Fruit fly (Drosophila melanogaster) whole organism, embryonic: Measurements from ENCODE around the gene nbs.

Source experiments
- Bdp1 ChIP-seq: fragments of 200-800 bp; sonication (Bioruptor generic); optimal IDR thresholded peaks from 3 replicates; lab custom pipeline; 2016; ENCODE audit warnings: missing biosample characterization, missing genetic modification characterization
- BtbVII ChIP-seq: fragments of 200-800 bp; sonication (Bioruptor generic); optimal IDR thresholded peaks from 3 replicates; lab custom pipeline; 2017; ENCODE audit warnings: missing biosample characterization, mild to moderate bottlenecking, missing genetic modification characterization
- CG1024 ChIP-seq: fragments of 200-800 bp; sonication (Bioruptor generic); IDR thresholded peaks from 2 replicates; pipeline ENCODE4 v1.3.6; 2022; ENCODE audit warnings: missing biosample characterization, missing genetic modification characterization
- CG10267 ChIP-seq: fragments of 200-800 bp; sonication (Bioruptor generic); optimal IDR thresholded peaks from 2 replicates; lab custom pipeline; 2018; ENCODE audit warnings: missing biosample characterization, mild to moderate bottlenecking, missing genetic modification characterization, moderate library complexity
- CG10462 ChIP-seq: fragments of 200-800 bp; sonication (Bioruptor generic); optimal IDR thresholded peaks from 2 replicates; lab custom pipeline; 2016; ENCODE audit warnings: missing biosample characterization, missing genetic modification characterization
- CG10959 ChIP-seq: fragments of 200-800 bp; sonication (Bioruptor generic); IDR thresholded peaks from 2 replicates; pipeline ENCODE4 v1.3.6; 2022; ENCODE audit warnings: missing biosample characterization, missing genetic modification characterization
- CG11247 ChIP-seq: fragments of 200-800 bp; sonication (Bioruptor generic); IDR thresholded peaks from 2 replicates; pipeline ENCODE4 v1.3.6; 2022; ENCODE audit warnings: missing biosample characterization, missing genetic modification characterization
- CG15269 ChIP-seq: fragments of 200-800 bp; sonication (Bioruptor generic); optimal IDR thresholded peaks from 2 replicates; lab custom pipeline; 2018; ENCODE audit warnings: missing biosample characterization, mild to moderate bottlenecking, missing genetic modification characterization, moderate library complexity
- CG15514 ChIP-seq: fragments of 200-800 bp; sonication (Bioruptor generic); optimal IDR thresholded peaks from 3 replicates; lab custom pipeline; 2017; ENCODE audit warnings: missing biosample characterization, missing genetic modification characterization, mild to moderate bottlenecking, moderate library complexity, missing genetic modification reagents
- CG16815 ChIP-seq: fragments of 200-800 bp; sonication (Bioruptor generic); optimal IDR thresholded peaks from 3 replicates; lab custom pipeline; 2017; ENCODE audit warnings: missing biosample characterization, mild to moderate bottlenecking, missing genetic modification characterization
- CG2678 ChIP-seq: fragments of 200-800 bp; sonication (Bioruptor generic); optimal IDR thresholded peaks from 3 replicates; lab custom pipeline; 2019; ENCODE audit warnings: missing biosample characterization, mild to moderate bottlenecking, missing genetic modification characterization, moderate library complexity
- CG30431 ChIP-seq: fragments of 200-800 bp; sonication (Bioruptor generic); optimal IDR thresholded peaks from 2 replicates; lab custom pipeline; 2017; ENCODE audit warnings: missing biosample characterization, missing genetic modification characterization
- CG31224 ChIP-seq: fragments of 200-800 bp; sonication (Bioruptor generic); IDR thresholded peaks from 2 replicates; pipeline ENCODE4 v1.3.6; 2022; ENCODE audit warnings: missing biosample characterization, missing genetic modification characterization
- CG3838 ChIP-seq: fragments of 200-800 bp; sonication (Bioruptor generic); optimal IDR thresholded peaks from 3 replicates; lab custom pipeline; 2016; ENCODE audit warnings: missing biosample characterization, missing genetic modification characterization
- CG4282 ChIP-seq: fragments of 200-800 bp; sonication (Bioruptor generic); optimal IDR thresholded peaks from 2 replicates; lab custom pipeline; 2016; ENCODE audit warnings: missing biosample characterization, missing genetic modification characterization
- CG4328 ChIP-seq: fragments of 200-800 bp; sonication (Bioruptor generic); optimal IDR thresholded peaks from 3 replicates; lab custom pipeline; 2017; ENCODE audit warnings: missing biosample characterization, missing genetic modification reagents, missing genetic modification characterization
- CG4820 ChIP-seq: fragments of 200-800 bp; sonication (Bioruptor generic); optimal IDR thresholded peaks from 3 replicates; lab custom pipeline; 2016; ENCODE audit warnings: missing biosample characterization, missing genetic modification characterization
- CG8281 ChIP-seq: fragments of 200-800 bp; sonication (Bioruptor generic); optimal IDR thresholded peaks from 2 replicates; lab custom pipeline; 2018; ENCODE audit warnings: missing biosample characterization, mild to moderate bottlenecking, missing genetic modification characterization, moderate library complexity
- Camta ChIP-seq: fragments of 200-800 bp; sonication (Bioruptor generic); optimal IDR thresholded peaks from 2 replicates; lab custom pipeline; 2016; ENCODE audit warnings: missing biosample characterization, missing genetic modification characterization
- Ets97D ChIP-seq: fragments of 200-800 bp; sonication (Bioruptor generic); optimal IDR thresholded peaks from 3 replicates; lab custom pipeline; 2016; ENCODE audit warnings: missing biosample characterization, missing genetic modification characterization
- HLH3B ChIP-seq: fragments of 200-800 bp; sonication (Bioruptor generic); IDR thresholded peaks from 2 replicates; pipeline ENCODE4 v1.3.6; 2022; ENCODE audit warnings: missing biosample characterization, missing genetic modification characterization
- Lpt ChIP-seq: fragments of >200 bp; optimal IDR thresholded peaks from 2 replicates; lab custom pipeline; 2018; ENCODE audit warnings: missing biosample characterization, missing genetic modification characterization
- Max ChIP-seq: fragments of 200-800 bp; sonication (Bioruptor generic); optimal IDR thresholded peaks from 2 replicates; lab custom pipeline; 2016; ENCODE audit warnings: missing biosample characterization, mild to moderate bottlenecking, missing genetic modification characterization
- Myb ChIP-seq: fragments of 200-800 bp; sonication (Bioruptor generic); optimal IDR thresholded peaks from 2 replicates; lab custom pipeline; 2016; ENCODE audit warnings: missing biosample characterization, missing genetic modification characterization
- NC2β ChIP-seq: fragments of 200-800 bp; sonication (Bioruptor generic); optimal IDR thresholded peaks from 2 replicates; lab custom pipeline; 2016; ENCODE audit warnings: missing biosample characterization, missing genetic modification characterization
- Nf-YA ChIP-seq: fragments of 200-800 bp; sonication (Bioruptor generic); IDR thresholded peaks from 2 replicates; pipeline ENCODE4 v1.3.6; 2022; ENCODE audit warnings: missing biosample characterization, missing genetic modification characterization
- Poxn ChIP-seq: fragments of 200-800 bp; sonication (Bioruptor generic); IDR thresholded peaks from 2 replicates; pipeline ENCODE4 v1.3.6; 2022; ENCODE audit warnings: missing biosample characterization, missing genetic modification characterization
- Ravus ChIP-seq: fragments of 200-800 bp; sonication (Bioruptor generic); IDR thresholded peaks from 2 replicates; pipeline ENCODE4 v1.3.6; 2022; ENCODE audit warnings: missing biosample characterization, missing genetic modification characterization
- Ssrp ChIP-seq: fragments of 200-800 bp; sonication (Bioruptor generic); optimal IDR thresholded peaks from 2 replicates; lab custom pipeline; 2018; ENCODE audit warnings: missing biosample characterization, mild to moderate bottlenecking, missing genetic modification characterization, moderate library complexity
- YL-1 ChIP-seq: fragments of 200-800 bp; sonication (Bioruptor generic); optimal IDR thresholded peaks from 3 replicates; lab custom pipeline; 2017; ENCODE audit warnings: missing biosample characterization, mild to moderate bottlenecking, missing genetic modification characterization
- chinmo ChIP-seq: fragments of 200-800 bp; sonication (Bioruptor generic); IDR thresholded peaks from 4 replicates; pipeline ENCODE4 v1.3.6; 2022; ENCODE audit warnings: missing biosample characterization, missing genetic modification characterization; ENCODE audit not compliant: partially characterized antibody
- crol ChIP-seq: fragments of 200-800 bp; sonication (Bioruptor generic); IDR thresholded peaks from 2 replicates; pipeline ENCODE4 v1.3.6; 2022; ENCODE audit warnings: missing biosample characterization, missing genetic modification characterization
- crp ChIP-seq, 2 experiments: fragments of 200-800 bp; sonication (Bioruptor generic); optimal IDR thresholded peaks; 2 replicates in 1 of 2; 3 replicates in 1 of 2; lab custom pipeline; 2017; ENCODE audit warnings: missing biosample characterization in 2 of 2, missing genetic modification characterization in 2 of 2, mild to moderate bottlenecking in 1 of 2, moderate library complexity in 1 of 2
- ems ChIP-seq: fragments of 200-800 bp; sonication (Bioruptor generic); optimal IDR thresholded peaks from 3 replicates; lab custom pipeline; 2016; ENCODE audit warnings: missing biosample characterization, missing genetic modification characterization
- gce ChIP-seq: fragments of 200-800 bp; sonication (Bioruptor generic); IDR thresholded peaks from 3 replicates; pipeline ENCODE4 v1.3.6; 2022; ENCODE audit warnings: missing biosample characterization, missing genetic modification characterization
- gem ChIP-seq: fragments of 200-800 bp; sonication (Bioruptor generic); optimal IDR thresholded peaks from 2 replicates; lab custom pipeline; 2019; ENCODE audit warnings: missing biosample characterization, mild to moderate bottlenecking, missing genetic modification characterization, moderate library complexity
- gro ChIP-seq: fragments of 200-800 bp; sonication (Bioruptor generic); optimal IDR thresholded peaks from 2 replicates; lab custom pipeline; 2016; ENCODE audit warnings: missing biosample characterization, missing genetic modification characterization
- hbn ChIP-seq: fragments of 200-800 bp; sonication (Bioruptor generic); IDR thresholded peaks from 2 replicates; pipeline ENCODE4 v1.3.6; 2022; ENCODE audit warnings: missing biosample characterization, missing genetic modification characterization; ENCODE audit not compliant: partially characterized antibody
- ind ChIP-seq: fragments of 200-800 bp; sonication (Bioruptor generic); optimal IDR thresholded peaks from 3 replicates; lab custom pipeline; 2016; ENCODE audit warnings: missing biosample characterization, missing genetic modification characterization
- kay ChIP-seq: fragments of 200-800 bp; sonication (Bioruptor generic); optimal IDR thresholded peaks from 2 replicates; lab custom pipeline; 2016; ENCODE audit warnings: missing biosample characterization, missing genetic modification characterization
- mld ChIP-seq: fragments of 200-800 bp; sonication (Bioruptor generic); IDR thresholded peaks from 3 replicates; pipeline ENCODE4 v1.3.6; 2022; ENCODE audit warnings: missing biosample characterization, missing genetic modification characterization; ENCODE audit not compliant: partially characterized antibody
- nmo ChIP-seq: fragments of 200-800 bp; sonication (Bioruptor generic); optimal IDR thresholded peaks from 2 replicates; lab custom pipeline; 2018; ENCODE audit warnings: missing biosample characterization, mild to moderate bottlenecking, missing genetic modification characterization, moderate library complexity
- oc ChIP-seq: fragments of 200-800 bp; sonication (Bioruptor generic); optimal IDR thresholded peaks from 2 replicates; lab custom pipeline; 2018; ENCODE audit warnings: missing biosample characterization, mild to moderate bottlenecking, missing genetic modification characterization, moderate library complexity
- pan ChIP-seq, 4 experiments: fragments of >200 bp in 3 of 4; fragments of 200-800 bp in 1 of 4; sonication (Bioruptor generic) in 1 of 4; optimal IDR thresholded peaks in 3 of 4; IDR thresholded peaks in 1 of 4; 2 replicates each; pipeline versions ENCODE4 v1.3.6 to Lab custom; 2017 to 2022; ENCODE audit warnings: missing biosample characterization in 2 of 4, missing genetic modification characterization in 2 of 4, mixed read lengths in 1 of 4
- pita ChIP-seq: fragments of 200-800 bp; sonication (Bioruptor generic); optimal IDR thresholded peaks from 2 replicates; lab custom pipeline; 2017; ENCODE audit warnings: missing biosample characterization, mild to moderate bottlenecking, missing genetic modification characterization
- prd ChIP-seq, 3 experiments: fragments of >200 bp in 2 of 3; fragments of 200-800 bp in 1 of 3; sonication (Bioruptor generic) in 1 of 3; optimal IDR thresholded peaks in 2 of 3; IDR thresholded peaks in 1 of 3; 2 replicates in 2 of 3; 3 replicates in 1 of 3; pipeline versions ENCODE4 v1.3.6 to Lab custom; 2017 to 2022; ENCODE audit warnings: missing biosample characterization in 1 of 3, missing genetic modification characterization in 1 of 3
- run ChIP-seq: fragments of 200-800 bp; sonication (Bioruptor generic); optimal IDR thresholded peaks from 3 replicates; lab custom pipeline; 2018; ENCODE audit warnings: missing biosample characterization, mild to moderate bottlenecking, missing genetic modification characterization
- sens-2 ChIP-seq: fragments of 200-800 bp; sonication (Bioruptor generic); IDR thresholded peaks from 2 replicates; pipeline ENCODE4 v1.3.6; 2022; ENCODE audit warnings: missing biosample characterization, missing genetic modification characterization
- zen ChIP-seq: fragments of 200-800 bp; sonication (Bioruptor generic); optimal IDR thresholded peaks from 3 replicates; lab custom pipeline; 2018; ENCODE audit warnings: missing biosample characterization, mild to moderate bottlenecking, missing genetic modification characterization, moderate library complexity

The nbs gene

DNA sequence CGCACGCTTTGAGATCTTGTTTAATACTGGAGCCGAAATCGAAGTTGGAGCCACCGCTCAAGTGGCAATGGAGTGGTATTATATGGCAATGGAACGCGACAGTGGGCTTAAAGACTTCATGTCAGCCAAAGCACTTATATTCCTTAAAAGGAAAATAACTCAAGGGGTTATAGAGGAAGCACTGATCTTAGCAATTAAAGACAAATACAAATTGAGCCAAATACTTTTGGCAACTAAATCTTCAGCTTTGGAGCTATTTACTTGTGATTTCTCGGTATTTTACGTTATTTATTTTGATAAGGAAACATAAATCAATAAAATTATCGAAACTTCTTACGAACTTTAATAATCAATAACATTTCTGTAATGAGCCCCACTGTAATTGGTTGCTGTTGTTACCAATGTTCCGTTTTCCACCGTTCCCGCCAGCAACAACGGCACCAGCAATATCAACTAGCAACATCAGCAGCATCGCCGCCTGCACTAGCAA, 21.1 kb upstream of the nbs start (continued):
- peak; percentile 5 for TF ChIP-seq Bdp1
- TF ChIP-seq BtbVII (GFP tag; lab: Kevin White, UChicago) = peak; percentile 93
- TF ChIP-seq crol (GFP tag; lab: Robert Waterston, UW) = no peak
- TF ChIP-seq CG3838 (GFP tag; lab: Kevin White, UChicago) = no peak
- peak; percentile 78 for TF ChIP-seq Camta (GFP tag; lab: Kevin White, UChicago)
- TF ChIP-seq pan (optimal IDR thresholded peaks at IDR 0.05; lab: Kevin White, UChicago) = no peak
- TF ChIP-seq pan (GFP tag; optimal IDR thresholded peaks at IDR 0.05 in 1 of 2, IDR thresholded peaks at IDR 0.05 in 1 of 2) = peak in 1 of 2 experiments; percentile 89
- peak; percentile 74 for TF ChIP-seq Ssrp
- TF ChIP-seq CG2678 (tag; lab: Kevin White, UChicago) = peak; percentile 87
- TF ChIP-seq CG10462 (GFP tag; lab: Kevin White, UChicago) = peak; percentile 40
- no peak for TF ChIP-seq prd (optimal IDR thresholded peaks at IDR 0.05; lab: Kevin White, UChicago)
- peak; percentile 86 for TF ChIP-seq prd (GFP tag; IDR thresholded peaks at IDR 0.05; lab: Robert Waterston, UW)
- TF ChIP-seq oc (tag; lab: Kevin White, UChicago) = no peak
- peak; percentile 95 for TF ChIP-seq ems
- peak; percentile 12 for TF ChIP-seq YL-1 (GFP tag; lab: Kevin White, UChicago)
- peak; percentile 66 for TF ChIP-seq CG4328 (GFP tag; lab: Kevin White, UChicago)
- TF ChIP-seq run (tag; lab: Kevin White, UChicago) = peak; percentile 78
- TF ChIP-seq NC2β = peak; percentile 60
- peak; percentile 92 for TF ChIP-seq gro (GFP tag; lab: Kevin White, UChicago)
- no peak for TF ChIP-seq Ets97D (GFP tag; lab: Kevin White, UChicago)
- TF ChIP-seq mld (GFP tag; lab: Robert Waterston, UW) = no peak
- TF ChIP-seq CG15514 = peak; percentile 74
- TF ChIP-seq CG10267 (tag; lab: Kevin White, UChicago) = peak; percentile 88
- TF ChIP-seq CG11247 (GFP tag; lab: Robert Waterston, UW) = peak; percentile 77
- TF ChIP-seq Nf-YA (GFP tag; lab: Robert Waterston, UW) = peak; percentile 77
- peak; percentile 64 for TF ChIP-seq CG10959 (GFP tag; lab: Robert Waterston, UW)
- TF ChIP-seq CG8281 = peak; percentile 54
- peak; percentile 56 for TF ChIP-seq kay (GFP tag; lab: Kevin White, UChicago)
- TF ChIP-seq chinmo = no peak
- TF ChIP-seq sens-2 (GFP tag; lab: Robert Waterston, UW) = peak; percentile 71
- no peak for TF ChIP-seq hbn (GFP tag; lab: Robert Waterston, UW)
- TF ChIP-seq ind (GFP tag; lab: Kevin White, UChicago) = peak; percentile 94
- peak; percentile 4 for TF ChIP-seq CG4282
- TF ChIP-seq gce = peak; percentile 88
- TF ChIP-seq CG31224 (GFP tag; lab: Robert Waterston, UW) = peak; percentile 53
- no peak for TF ChIP-seq Lpt (GFP tag; lab: Kevin White, UChicago)
- peak; percentile 41 for TF ChIP-seq Ravus (GFP tag; lab: Robert Waterston, UW)
- TF ChIP-seq CG30431 (GFP tag; lab: Kevin White, UChicago) = no peak
- peak in 1 of 2 experiments; percentile 31 for TF ChIP-seq crp (GFP tag; optimal IDR thresholded peaks at IDR 0.05; lab: Kevin White, UChicago)
- peak; percentile 92 for TF ChIP-seq CG4820
- peak; percentile 79 for TF ChIP-seq CG15269
- TF ChIP-seq gem (tag; lab: Kevin White, UChicago) = peak; percentile 94
- peak; percentile 7 for TF ChIP-seq zen (tag; lab: Kevin White, UChicago)
- peak; percentile 88 for TF ChIP-seq HLH3B (GFP tag; lab: Robert Waterston, UW)
- TF ChIP-seq Max (GFP tag; lab: Kevin White, UChicago) = peak; percentile 93
- TF ChIP-seq Poxn (GFP tag; lab: Robert Waterston, UW) = no peak
- peak; percentile 86 for TF ChIP-seq nmo (GFP tag; lab: Kevin White, UChicago)
- no peak for TF ChIP-seq pita (GFP tag; lab: Kevin White, UChicago)
- TF ChIP-seq CG1024 (GFP tag; lab: Robert Waterston, UW) = peak; percentile 44; the same call in 1 of the 2 replicates
- peak; percentile 66 for TF ChIP-seq Myb (GFP tag; lab: Kevin White, UChicago)
- TF ChIP-seq CG16815 = peak; percentile 46
